Worm (Caenorhabditis elegans) whole organism, L4 larva: Measurements from ENCODE around the gene B0280.2.
A peak's percentile ranks its signal among the peaks of the same experiment; 100 is the strongest.

ENCODE experiments used
- F26F4.8 ChIP-seq: fragments of 200-800 bp; sonication (Bioruptor generic); conservative IDR thresholded peaks from 2 replicates; pipeline ENCODE4 v1.3.6; 2022; ENCODE audit warnings: missing genetic modification characterization, missing compliant biosample characterization
- T20F7.1 ChIP-seq: fragments of 200-800 bp; sonication (Bioruptor generic); optimal IDR thresholded peaks from 2 replicates; lab custom pipeline; 2018; ENCODE audit warnings: mild to moderate bottlenecking, missing genetic modification characterization, missing compliant biosample characterization
- Y105C5A.15 ChIP-seq: fragments of 200-800 bp; sonication (Bioruptor generic); IDR thresholded peaks from 2 replicates; pipeline ENCODE4 v1.3.6; 2022; ENCODE audit warnings: missing genetic modification characterization, missing compliant biosample characterization
- Y48G9A.11 ChIP-seq: fragments of 200-800 bp; sonication (Bioruptor generic); IDR thresholded peaks from 2 replicates; pipeline ENCODE4 v1.3.6; 2022; ENCODE audit warnings: missing genetic modification reagents, missing genetic modification characterization, missing compliant biosample characterization
- Y5F2A.4 ChIP-seq: fragments of 200-800 bp; sonication (Bioruptor generic); optimal IDR thresholded peaks from 2 replicates; lab custom pipeline; 2018; ENCODE audit warnings: mild to moderate bottlenecking, missing genetic modification characterization, missing compliant biosample characterization
- aha-1 ChIP-seq: fragments of 150-350 bp; peaks from one replicate; lab custom pipeline; 2014; ENCODE audit warnings: missing biosample characterization, missing genetic modification characterization
- aly-2 ChIP-seq: sonication (generic microtip); optimal IDR thresholded peaks from 2 replicates; lab custom pipeline; 2018; ENCODE audit warnings: missing biosample characterization, missing genetic modification characterization
- ama-1 ChIP-seq: fragments of 150-350 bp; optimal IDR thresholded peaks from 2 replicates; lab custom pipeline; 2014; ENCODE audit warnings: inconsistent platforms, mixed read lengths
- arid-1 ChIP-seq: fragments of 200-800 bp; sonication (Bioruptor generic); conservative IDR thresholded peaks from 2 replicates; pipeline ENCODE4 v1.3.6; 2022; ENCODE audit warnings: missing genetic modification reagents, missing genetic modification characterization, missing compliant biosample characterization
- ceh-20 ChIP-seq: fragments of 200-800 bp; sonication (Bioruptor generic); IDR thresholded peaks from 2 replicates; pipeline ENCODE4 v1.3.6; 2022; ENCODE audit warnings: missing genetic modification reagents, missing genetic modification characterization, missing compliant biosample characterization
- ceh-28 ChIP-seq: fragments of 150-350 bp; optimal IDR thresholded peaks from 2 replicates; lab custom pipeline; 2014; ENCODE audit warnings: missing biosample characterization, missing genetic modification reagents, missing genetic modification characterization
- ceh-44 ChIP-seq: fragments of 200-800 bp; sonication (Bioruptor generic); IDR thresholded peaks from 2 replicates; pipeline ENCODE4 v1.3.6; 2022; ENCODE audit warnings: missing genetic modification reagents, missing genetic modification characterization, missing compliant biosample characterization
- ceh-62 ChIP-seq: sonication (generic microtip); optimal IDR thresholded peaks from 2 replicates; lab custom pipeline; 2017; ENCODE audit warnings: missing biosample characterization, missing genetic modification characterization
- ctbp-1 ChIP-seq: fragments of 200-800 bp; sonication (Bioruptor generic); IDR thresholded peaks from 2 replicates; pipeline ENCODE4 v1.3.6; 2022; ENCODE audit warnings: missing genetic modification reagents, missing genetic modification characterization, missing compliant biosample characterization
- daf-19 ChIP-seq: fragments of 200-800 bp; sonication (Bioruptor generic); conservative IDR thresholded peaks from 2 replicates; pipeline ENCODE4 v1.3.6; 2022; ENCODE audit warnings: missing genetic modification characterization, missing compliant biosample characterization
- daf-8 ChIP-seq: fragments of 200-800 bp; sonication (Bioruptor generic); IDR thresholded peaks from 2 replicates; pipeline ENCODE4 v1.3.6; 2022; ENCODE audit warnings: missing genetic modification characterization, missing compliant biosample characterization
- dmd-8 ChIP-seq: fragments of 200-800 bp; sonication (Bioruptor generic); IDR thresholded peaks from 2 replicates; pipeline ENCODE4 v1.3.6; 2022; ENCODE audit warnings: missing genetic modification characterization, missing compliant biosample characterization
- dmd-9 ChIP-seq: fragments of 200-800 bp; sonication (Bioruptor generic); IDR thresholded peaks from 2 replicates; pipeline ENCODE4 v1.3.6; 2022; ENCODE audit warnings: missing genetic modification reagents, missing genetic modification characterization, missing compliant biosample characterization
- duxl-1 ChIP-seq: sonication (generic microtip); optimal IDR thresholded peaks from 2 replicates; lab custom pipeline; 2016; ENCODE audit warnings: mild to moderate bottlenecking, missing genetic modification characterization, moderate library complexity, missing compliant biosample characterization; ENCODE audit not compliant: poor library complexity
- egl-27 ChIP-seq: sonication (generic microtip); optimal IDR thresholded peaks from 3 replicates; lab custom pipeline; 2017; ENCODE audit warnings: missing biosample characterization, missing genetic modification reagents, missing genetic modification characterization
- fos-1 ChIP-seq: fragments of 150-350 bp; optimal IDR thresholded peaks from 2 replicates; lab custom pipeline; 2014; ENCODE audit warnings: missing biosample characterization, missing genetic modification characterization
- jun-1 ChIP-seq: fragments of 150-350 bp; optimal IDR thresholded peaks from 2 replicates; lab custom pipeline; 2014; ENCODE audit warnings: missing biosample characterization, missing genetic modification reagents, missing genetic modification characterization
- lin-1 ChIP-seq: fragments of 200-800 bp; sonication (Bioruptor generic); IDR thresholded peaks from 2 replicates; pipeline ENCODE4 v1.3.6; 2022; ENCODE audit warnings: missing genetic modification reagents, missing genetic modification characterization, missing compliant biosample characterization
- lin-15B ChIP-seq: fragments of 150-350 bp; sonication (generic microtip); optimal IDR thresholded peaks from 3 replicates; lab custom pipeline; 2014; ENCODE audit warnings: missing biosample characterization, missing genetic modification characterization
- lin-38 ChIP-seq: fragments of 200-800 bp; sonication (Bioruptor generic); IDR thresholded peaks from 2 replicates; pipeline ENCODE4 v1.3.6; 2022; ENCODE audit warnings: missing genetic modification reagents, missing genetic modification characterization, missing compliant biosample characterization
- lin-39 ChIP-seq: fragments of 150-350 bp; optimal IDR thresholded peaks from 2 replicates; lab custom pipeline; 2014; ENCODE audit warnings: missing biosample characterization, missing genetic modification reagents, missing genetic modification characterization
- lir-3 ChIP-seq: sonication (generic microtip); optimal IDR thresholded peaks from 2 replicates; lab custom pipeline; 2016; ENCODE audit warnings: mild to moderate bottlenecking, missing genetic modification characterization, missing compliant biosample characterization
- lsy-2 ChIP-seq, 2 experiments: fragments of 150-350 bp in 1 of 2; sonication (generic microtip) in 1 of 2; optimal IDR thresholded peaks; 2 replicates each; lab custom pipeline; 2014 to 2017; ENCODE audit warnings: missing biosample characterization in 2 of 2, missing genetic modification characterization in 2 of 2
- mep-1 ChIP-seq: fragments of 150-350 bp; sonication (generic microtip); optimal IDR thresholded peaks from 3 replicates; lab custom pipeline; 2014; ENCODE audit warnings: missing biosample characterization, missing genetic modification characterization
- mxl-2 ChIP-seq: fragments of 200-800 bp; sonication (Bioruptor generic); conservative IDR thresholded peaks from 2 replicates; pipeline ENCODE4 v1.3.6; 2022; ENCODE audit warnings: missing genetic modification reagents, missing genetic modification characterization, missing compliant biosample characterization
- nhr-237 ChIP-seq: sonication (generic microtip); optimal IDR thresholded peaks from 2 replicates; lab custom pipeline; 2017; ENCODE audit warnings: missing biosample characterization, missing genetic modification characterization
- php-3 ChIP-seq: fragments of 200-800 bp; sonication (Bioruptor generic); IDR thresholded peaks from 2 replicates; pipeline ENCODE4 v1.3.6; 2022; ENCODE audit warnings: missing genetic modification reagents, missing genetic modification characterization, missing compliant biosample characterization
- rbr-2 ChIP-seq: sonication (generic microtip); optimal IDR thresholded peaks from 2 replicates; lab custom pipeline; 2016; ENCODE audit warnings: missing genotype, missing genetic modification characterization, missing compliant biosample characterization
- sdz-12 ChIP-seq: fragments of 200-800 bp; sonication (Bioruptor generic); optimal IDR thresholded peaks from 2 replicates; lab custom pipeline; 2018; ENCODE audit warnings: mild to moderate bottlenecking, missing genetic modification characterization, missing compliant biosample characterization
- snpc-1.2 ChIP-seq: fragments of 200-800 bp; sonication (Bioruptor generic); IDR thresholded peaks from 2 replicates; pipeline ENCODE4 v1.3.6; 2022; ENCODE audit warnings: missing genetic modification reagents, missing genetic modification characterization, missing compliant biosample characterization
- spr-3 ChIP-seq: fragments of 200-800 bp; sonication (Bioruptor generic); optimal IDR thresholded peaks from 2 replicates; lab custom pipeline; 2018; ENCODE audit warnings: mild to moderate bottlenecking, missing genetic modification characterization, missing compliant biosample characterization
- tag-97 ChIP-seq: fragments of 200-800 bp; sonication (Bioruptor generic); IDR thresholded peaks from 2 replicates; pipeline ENCODE4 v1.3.6; 2022; ENCODE audit warnings: missing genetic modification characterization, missing compliant biosample characterization
- tra-1 ChIP-seq: fragments of 200-800 bp; sonication (Bioruptor generic); IDR thresholded peaks from 2 replicates; pipeline ENCODE4 v1.3.6; 2022; ENCODE audit warnings: missing genetic modification reagents, missing genetic modification characterization, missing compliant biosample characterization
- unc-62 ChIP-seq, 3 experiments: fragments of 150-350 bp in 1 of 3; sonication (generic microtip); optimal IDR thresholded peaks in 2 of 3; peaks in 1 of 3; 1 replicate in 1 of 3; 2 replicates in 2 of 3; lab custom pipeline; 2014 to 2017; ENCODE audit warnings: missing biosample characterization in 3 of 3, missing genetic modification characterization in 3 of 3, missing genetic modification reagents in 3 of 3, missing genotype in 1 of 3
- zag-1 ChIP-seq: fragments of 150-350 bp; optimal IDR thresholded peaks from 2 replicates; lab custom pipeline; 2014; ENCODE audit warnings: missing biosample characterization, missing genetic modification characterization
- zfp-3 ChIP-seq: fragments of 200-800 bp; sonication (Bioruptor generic); conservative IDR thresholded peaks from 2 replicates; pipeline ENCODE4 v1.3.6; 2022; ENCODE audit warnings: missing genetic modification reagents, missing genetic modification characterization, missing compliant biosample characterization
- ztf-7 ChIP-seq: fragments of 150-350 bp; optimal IDR thresholded peaks from 2 replicates; lab custom pipeline; 2014; ENCODE audit warnings: missing biosample characterization, missing genetic modification characterization

Gene B0280.2

DNA sequence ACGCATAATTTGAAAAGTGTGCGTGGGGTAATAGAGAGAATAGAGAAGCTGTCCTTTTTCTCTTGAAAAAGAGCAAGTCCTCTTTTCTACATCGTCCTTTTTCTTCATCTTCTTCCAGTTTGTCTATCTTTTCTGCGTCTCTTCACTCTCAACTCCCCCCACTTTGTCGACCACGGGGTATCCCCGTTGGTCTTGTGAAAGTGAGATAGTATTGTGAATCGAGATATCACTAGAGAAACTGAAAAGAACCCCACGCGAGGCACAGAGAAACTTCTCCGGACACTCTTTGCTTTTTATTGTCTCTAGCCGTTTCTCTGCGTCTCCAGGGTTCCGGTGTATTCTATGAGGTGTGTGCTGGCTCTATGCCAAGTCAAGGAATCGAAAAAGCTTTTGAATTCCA, 31.2 kb downstream of the B0280.2 start (continued):
- TF ChIP-seq arid-1 (GFP tag; lab: Robert Waterston, UW) (peak; percentile 60), tag-97 (GFP tag; lab: Robert Waterston, UW) (no peak), php-3 (GFP tag; lab: Robert Waterston, UW) (peak; percentile 82)

DNA sequence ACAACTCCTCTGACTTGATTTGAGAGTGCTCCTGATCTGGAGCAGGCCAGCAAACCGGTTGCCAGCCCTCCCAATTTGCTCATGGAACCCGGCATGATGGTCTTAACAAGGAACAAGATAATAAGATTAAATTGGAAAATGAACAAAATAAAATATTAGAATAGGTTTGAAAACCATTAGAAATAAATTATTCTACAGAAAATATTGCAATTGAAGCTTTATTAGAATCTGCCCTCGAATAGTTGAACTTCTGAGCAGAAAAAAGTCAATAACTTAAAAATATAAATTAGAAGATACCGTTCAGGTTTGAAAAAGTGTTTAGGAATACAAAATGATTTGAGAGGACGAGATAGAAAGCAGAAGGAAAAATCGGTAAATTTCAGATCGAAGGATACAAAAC, 34.2 kb downstream of the B0280.2 start, which contains the start of gene nuo-4:
nuo-4 (minus strand) TSS at position 101 of the 400 bp plus-strand sequence.
- TF ChIP-seq ama-1 (lab: Kevin White, UChicago) (peak; percentile 28), mxl-2 (GFP tag; lab: Robert Waterston, UW) (no peak)

ce11 chrIII:7159246-7159645, 34.8 kb downstream of the B0280.2 start:
- TF ChIP-seq aly-2 (no peak), aha-1 (peak; percentile 66), Y5F2A.4 (no peak), snpc-1.2 (GFP tag; lab: Robert Waterston, UW) (no peak), unc-62 (GFP tag; optimal IDR thresholded peaks at IDR 0.05 in 1 of 2; lab: Kevin White, UChicago) (peak in 1 of 2 experiments; percentile 64), unc-62 (tag; optimal IDR thresholded peaks at IDR 0.05; lab: Kevin White, UChicago) (no peak), fos-1 (tag; lab: Kevin White, UChicago) (no peak)

- no peak for TF ChIP-seq lin-39 (tag; lab: Kevin White, UChicago)
- no peak for TF ChIP-seq Y105C5A.15 (GFP tag; lab: Robert Waterston, UW)
Measured at ce11 chrIII:7161055-7161454, 36.6 kb downstream of the B0280.2 start, which contains the start of gene rnp-7. TSS of gene rnp-7 (minus strand) at chrIII:7161155.

DNA sequence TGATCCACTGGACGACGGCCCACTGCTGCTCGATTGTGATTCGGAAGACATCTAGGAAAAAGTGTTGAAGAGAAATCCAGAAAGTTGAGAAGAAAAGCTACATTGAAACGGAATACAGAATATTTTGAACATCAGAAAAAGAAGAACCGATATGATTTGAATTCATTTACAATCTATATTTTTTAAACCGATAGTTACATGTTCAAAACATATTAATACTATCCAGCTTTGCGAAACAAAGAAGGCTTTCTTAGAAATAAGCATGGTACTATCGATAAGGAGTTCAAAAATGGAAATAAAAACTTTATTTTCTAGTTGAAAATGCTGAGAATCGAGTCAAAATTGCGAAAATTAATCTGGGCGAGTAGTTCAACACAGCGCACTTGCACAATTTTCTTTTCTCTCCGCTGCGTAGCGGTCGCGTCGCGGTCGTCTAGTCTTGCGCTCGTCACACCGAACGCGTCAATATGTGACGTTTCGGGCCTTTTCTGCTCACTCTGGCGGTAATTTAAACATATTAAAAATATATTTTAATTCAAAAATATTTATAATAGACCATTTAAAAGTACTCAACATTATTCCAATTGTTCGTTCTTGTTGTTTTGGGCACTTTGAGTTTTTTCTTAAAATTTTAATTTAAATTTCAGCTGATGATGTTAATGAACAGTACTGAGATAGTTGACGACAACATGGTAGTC, 37.8 kb downstream of the B0280.2 start, which contains the start of the genes syf-2 and K04G7.1:
syf-2 (minus strand) TSS at position 51 of the 698 bp plus-strand sequence.
K04G7.1 (plus strand) TSS at position 648 of the 698 bp plus-strand sequence.
- TF ChIP-seq aly-2 (no peak), dmd-8 (GFP tag; lab: Robert Waterston, UW) (no peak), tra-1 (0 out of 2 replicates have a peak, but pooled peaks have one; percentile 57), F26F4.8 (GFP tag; lab: Robert Waterston, UW) (no peak), arid-1 (GFP tag; lab: Robert Waterston, UW) (peak; percentile 78), mep-1 (peak; percentile 96), snpc-1.2 (GFP tag; lab: Robert Waterston, UW) (no peak), ceh-28 (tag; lab: Kevin White, UChicago) (no peak), lin-38 (GFP tag; lab: Robert Waterston, UW) (peak; percentile 91), lsy-2 (tag; optimal IDR thresholded peaks at IDR 0.05; lab: Kevin White, UChicago) (peak; percentile 47 to 96), lin-15B (tag; lab: Kevin White, UChicago) (peak; percentile 79), ceh-62 (tag; lab: Kevin White, UChicago) (no peak), zfp-3 (peak; percentile 81), dmd-9 (peak; percentile 77), ceh-20 (peak; percentile 66; the same call in 1 of the 2 replicates), daf-8 (GFP tag; lab: Robert Waterston, UW) (no peak), jun-1 (tag; lab: Kevin White, UChicago) (no peak), sdz-12 (no peak), lir-3 (tag; lab: Kevin White, UChicago) (no peak), lin-1 (GFP tag; lab: Robert Waterston, UW) (peak; percentile 63), ceh-44 (GFP tag; lab: Robert Waterston, UW) (no peak), daf-19 (GFP tag; lab: Robert Waterston, UW) (no peak), duxl-1 (tag; lab: Kevin White, UChicago) (peak; percentile 16), rbr-2 (tag; lab: Kevin White, UChicago) (peak; percentile 87), Y105C5A.15 (GFP tag; lab: Robert Waterston, UW) (no peak), egl-27 (tag; lab: Kevin White, UChicago) (no peak), zag-1 (tag; lab: Kevin White, UChicago) (peak; percentile 2), Y5F2A.4 (no peak), spr-3 (GFP tag; lab: Kevin White, UChicago) (no peak), ztf-7 (tag; lab: Kevin White, UChicago) (peak; percentile 17), Y48G9A.11 (GFP tag; lab: Robert Waterston, UW) (0 out of 2 replicates have a peak, but pooled peaks have one; percentile 37), nhr-237 (tag; lab: Kevin White, UChicago) (no peak), ctbp-1 (GFP tag; lab: Robert Waterston, UW) (peak; percentile 53; the same call in 1 of the 2 replicates), T20F7.1 (GFP tag; lab: Kevin White, UChicago) (peak; percentile 91)
